Worm (Caenorhabditis elegans): ENCODE measurements around the gene R01B10.2.
A peak's percentile ranks its signal among the peaks of the same experiment; 100 is the strongest.

The R01B10.2 gene

ce11 chrV:6033512-6033911 lies 7.8 kb downstream of the R01B10.2 start (continued):
- peak; percentile 4 for TF ChIP-seq snu-23 (GFP tag; optimal IDR thresholded peaks at IDR 0.05)
- TF ChIP-seq unc-30 (tag; optimal IDR thresholded peaks at IDR 0.05) = no peak
- no peak for TF ChIP-seq C16A3.4 (tag; optimal IDR thresholded peaks at IDR 0.05)
- no peak for TF ChIP-seq aly-2 (tag; optimal IDR thresholded peaks at IDR 0.05)
- TF ChIP-seq nhr-12 (tag; optimal IDR thresholded peaks at IDR 0.05) = no peak
- TF ChIP-seq ets-5 (GFP tag; IDR thresholded peaks at IDR 0.05) = no peak
- no peak for TF ChIP-seq egl-27 (tag; optimal IDR thresholded peaks at IDR 0.05)
- TF ChIP-seq tlp-1 (tag; optimal IDR thresholded peaks at IDR 0.05) = no peak
- TF ChIP-seq blmp-1 (tag; optimal IDR thresholded peaks at IDR 0.05) = no peak
- TF ChIP-seq dpl-1 (GFP tag; optimal IDR thresholded peaks at IDR 0.05) = peak in 1 of 3 experiments; percentile 21
- TF ChIP-seq nhr-47 (tag; optimal IDR thresholded peaks at IDR 0.05) = no peak
- TF ChIP-seq ceh-8 (GFP tag; optimal IDR thresholded peaks at IDR 0.05) = no peak
- no peak for TF ChIP-seq fos-1 (tag; optimal IDR thresholded peaks at IDR 0.05)
- TF ChIP-seq pag-3 (tag; optimal IDR thresholded peaks at IDR 0.05; ENCODE audit: borderline replicate concordance, insufficient read depth) = no peak
- peak; percentile 11 for TF ChIP-seq tbx-2 (tag; optimal IDR thresholded peaks at IDR 0.05)
- TF ChIP-seq ceh-63 (GFP tag; optimal IDR thresholded peaks at IDR 0.05) = no peak
- TF ChIP-seq lir-3 (tag; optimal IDR thresholded peaks at IDR 0.05; ENCODE audit: poor library complexity) = no peak
- no peak for TF ChIP-seq zag-1 (tag; optimal IDR thresholded peaks at IDR 0.05)
- no peak for TF ChIP-seq sup-37 (GFP tag; optimal IDR thresholded peaks at IDR 0.05)

- TF ChIP-seq nhr-71 (tag; optimal IDR thresholded peaks at IDR 0.05) = peak; percentile 36
- TF ChIP-seq nhr-47 (tag; optimal IDR thresholded peaks at IDR 0.05) = peak; percentile 39
- peak; percentile 74 for TF ChIP-seq lin-14 (GFP tag; optimal IDR thresholded peaks at IDR 0.05)
- no peak for TF ChIP-seq vab-15 (tag; optimal IDR thresholded peaks at IDR 0.05)
- TF ChIP-seq tbx-2 (tag; optimal IDR thresholded peaks at IDR 0.05) = peak; percentile 49
- peak; percentile 67 for TF ChIP-seq fkh-8 (tag; optimal IDR thresholded peaks at IDR 0.05)
- no peak for TF ChIP-seq egl-27 (tag; optimal IDR thresholded peaks at IDR 0.05)
Measured at ce11 chrV:6031585-6031984, 9.7 kb downstream of the R01B10.2 start.

ce11 chrV:6030559-6030975 lies 10.7 kb downstream of the R01B10.2 start:
- TF ChIP-seq nhr-71 (tag; optimal IDR thresholded peaks at IDR 0.05) (peak; percentile 33), efl-1 (optimal IDR thresholded peaks at IDR 0.05) (peak; percentile 11 to 12), efl-1 (GFP tag; optimal IDR thresholded peaks at IDR 0.05 in 1 of 2) (peak in 1 of 2 experiments; percentile 19), sptf-1 (tag; optimal IDR thresholded peaks at IDR 0.05) (no peak), ces-1 (GFP tag; optimal IDR thresholded peaks at IDR 0.05) (no peak), tlp-1 (tag; optimal IDR thresholded peaks at IDR 0.05) (no peak), pag-3 (tag; optimal IDR thresholded peaks at IDR 0.05; ENCODE audit: borderline replicate concordance, insufficient read depth) (peak; percentile 57), nhr-47 (tag; optimal IDR thresholded peaks at IDR 0.05) (peak; percentile 22), fkh-8 (tag; optimal IDR thresholded peaks at IDR 0.05) (peak; percentile 16), lin-14 (GFP tag; optimal IDR thresholded peaks at IDR 0.05) (peak; percentile 89), snpc-4 (tag; optimal IDR thresholded peaks at IDR 0.05) (peak; percentile 8), lsy-2 (tag; optimal IDR thresholded peaks at IDR 0.05) (peak in 1 of 2 experiments; percentile 40), lin-35 (GFP tag; optimal IDR thresholded peaks at IDR 0.05) (peak in 1 of 2 experiments; percentile 1), rnt-1 (tag; optimal IDR thresholded peaks at IDR 0.05) (peak; percentile 15), mep-1 (tag; optimal IDR thresholded peaks at IDR 0.05) (no peak), C04F5.9 (tag; optimal IDR thresholded peaks at IDR 0.05) (no peak), tbx-2 (tag; optimal IDR thresholded peaks at IDR 0.05) (peak; percentile 6), snu-23 (GFP tag; optimal IDR thresholded peaks at IDR 0.05) (peak; percentile 1), nhr-90 (tag; optimal IDR thresholded peaks at IDR 0.05; ENCODE audit: poor library complexity) (no peak), ceh-82 (tag; optimal IDR thresholded peaks at IDR 0.05) (peak in 1 of 3 experiments; percentile 22)

- TF ChIP-seq nhr-85 (tag) (peak; percentile 3), zip-4 (GFP tag; optimal IDR thresholded peaks at IDR 0.05) (no peak), elt-3 (tag; optimal IDR thresholded peaks at IDR 0.05) (no peak), blmp-1 (tag; optimal IDR thresholded peaks at IDR 0.05) (peak; percentile 17), ces-1 (GFP tag; optimal IDR thresholded peaks at IDR 0.05) (no peak)
Measured at ce11 chrV:6022076-6022475, 19.2 kb downstream of the R01B10.2 start.
